Fruit fly (Drosophila melanogaster) S2 (cell line): ENCODE measurements around the gene Bx42.

Source experiments
- CG8478 ChIP-seq: fragments of >200 bp; optimal IDR thresholded peaks from 2 replicates; lab custom pipeline; 2018
- CTCF ChIP-seq, 2 experiments: fragments of >200 bp; optimal IDR thresholded peaks; 2 replicates each; lab custom pipeline; 2018

dm6 chrX:9061299-9061698 is 45.1 kb downstream of the Bx42 start:
- TF ChIP-seq CG8478 (lab: Kevin White, UChicago) = no peak
- no peak for TF ChIP-seq CTCF (optimal IDR thresholded peaks at IDR 0.05; lab: Kevin White, UChicago)
